Worm (Caenorhabditis elegans): Measurements from ENCODE around the gene F35H10.2.

The F35H10.2 gene

ce11 chrIV:8339636-8340035 is 10.6 kb downstream of the F35H10.2 start, which contains the start of gene lgc-6:
Gene lgc-6 (plus strand): TSS chrIV:8339936.
- TF ChIP-seq gmeb-1 (tag; optimal IDR thresholded peaks at IDR 0.05) (no peak), sma-3 (GFP tag; optimal IDR thresholded peaks at IDR 0.05) (no peak), R02D3.7 (tag; optimal IDR thresholded peaks at IDR 0.05) (no peak), peb-1 (tag; optimal IDR thresholded peaks at IDR 0.05) (no peak), ceh-16 (tag; optimal IDR thresholded peaks at IDR 0.05) (no peak), mdl-1 (tag; optimal IDR thresholded peaks at IDR 0.05) (no peak), sma-9 (GFP tag; optimal IDR thresholded peaks at IDR 0.05) (no peak), sma-9 (tag; optimal IDR thresholded peaks at IDR 0.05) (no peak), ceh-82 (tag; optimal IDR thresholded peaks at IDR 0.05) (no peak), unc-39 (tag; optimal IDR thresholded peaks at IDR 0.05) (no peak), nhr-6 (tag; optimal IDR thresholded peaks at IDR 0.05) (no peak), fos-1 (tag; optimal IDR thresholded peaks at IDR 0.05) (no peak), crh-2 (tag; optimal IDR thresholded peaks at IDR 0.05) (no peak), dmd-4 (tag; optimal IDR thresholded peaks at IDR 0.05) (no peak), blmp-1 (tag; optimal IDR thresholded peaks at IDR 0.05; ENCODE audit: insufficient read depth) (no peak), nhr-21 (tag; optimal IDR thresholded peaks at IDR 0.05) (no peak), ztf-1 (GFP tag; conservative IDR thresholded peaks at IDR 0.05) (no peak)

ce11 chrIV:8342385-8342784 is 13.4 kb downstream of the F35H10.2 start, which contains the start of gene lgc-5:
Gene lgc-5 (plus strand): TSS chrIV:8342685.
- TF ChIP-seq peb-1 (tag; optimal IDR thresholded peaks at IDR 0.05), result no peak
- TF ChIP-seq dmd-4 (tag; optimal IDR thresholded peaks at IDR 0.05), result no peak
- TF ChIP-seq ceh-16 (tag; optimal IDR thresholded peaks at IDR 0.05), result no peak
- TF ChIP-seq crh-2 (tag; optimal IDR thresholded peaks at IDR 0.05), result no peak
- no peak for TF ChIP-seq ceh-82 (tag; optimal IDR thresholded peaks at IDR 0.05)
- no peak for TF ChIP-seq nhr-237 (tag; optimal IDR thresholded peaks at IDR 0.05)
- TF ChIP-seq ztf-4 (tag; optimal IDR thresholded peaks at IDR 0.05), result no peak
- no peak for TF ChIP-seq egl-27 (tag; optimal IDR thresholded peaks at IDR 0.05)
- no peak for TF ChIP-seq nhr-6 (tag; optimal IDR thresholded peaks at IDR 0.05)
- no peak for TF ChIP-seq snpc-4 (tag; optimal IDR thresholded peaks at IDR 0.05)
- TF ChIP-seq lin-11 (tag; optimal IDR thresholded peaks at IDR 0.05), result no peak
- no peak for TF ChIP-seq mbf-1 (tag; optimal IDR thresholded peaks at IDR 0.05)
- TF ChIP-seq aly-2 (tag; optimal IDR thresholded peaks at IDR 0.05), result no peak
- no peak for TF ChIP-seq sma-3 (GFP tag; optimal IDR thresholded peaks at IDR 0.05)
- TF ChIP-seq blmp-1 (tag; optimal IDR thresholded peaks at IDR 0.05; ENCODE audit: insufficient read depth), result no peak
- TF ChIP-seq C34F6.9 (tag; optimal IDR thresholded peaks at IDR 0.05), result no peak
- TF ChIP-seq elt-1 (tag; optimal IDR thresholded peaks at IDR 0.05), result no peak
- TF ChIP-seq alr-1 (tag; optimal IDR thresholded peaks at IDR 0.05), result no peak
- TF ChIP-seq nhr-23 (tag; optimal IDR thresholded peaks at IDR 0.05), result no peak

DNA sequence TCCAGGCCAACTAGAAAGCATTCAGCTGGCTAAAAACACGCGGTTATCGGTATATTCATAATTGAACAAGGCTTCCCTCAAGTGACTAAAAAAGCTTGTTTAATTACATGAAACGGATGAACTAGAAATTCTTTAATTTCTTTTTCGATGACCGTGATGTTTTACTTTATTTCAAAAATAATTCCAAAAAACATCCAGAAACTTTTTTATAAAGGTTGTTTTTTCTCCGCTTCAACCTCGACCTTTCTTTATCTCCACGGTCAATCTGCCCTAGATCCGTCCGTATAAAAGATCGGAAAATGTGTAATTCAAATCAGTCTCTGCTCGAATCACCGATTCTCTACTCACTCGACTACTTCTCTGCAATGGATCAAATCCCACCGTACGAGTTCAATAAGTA is 16.5 kb downstream of the F35H10.2 start, which contains the start of gene F17E9.5:
Gene F17E9.5 (plus strand): TSS at position 301 of the 400 bp plus-strand sequence.
- TF ChIP-seq fos-1 (tag; optimal IDR thresholded peaks at IDR 0.05), result no peak
- no peak for TF ChIP-seq mab-5 (tag; optimal IDR thresholded peaks at IDR 0.05)
- no peak for TF ChIP-seq crh-2 (tag; optimal IDR thresholded peaks at IDR 0.05)
- no peak for TF ChIP-seq snpc-4 (tag; optimal IDR thresholded peaks at IDR 0.05)
- TF ChIP-seq nhr-237 (tag; optimal IDR thresholded peaks at IDR 0.05), result no peak
- TF ChIP-seq Y55F3AM.14 (GFP tag; optimal IDR thresholded peaks at IDR 0.05), result no peak

ce11 chrIV:8347051-8347450 is 18.0 kb downstream of the F35H10.2 start, which contains the start of the genes F17E9.18 and F17E9.15:
Gene F17E9.18 (minus strand): TSS chrIV:8347151.
Gene F17E9.15 (plus strand): TSS chrIV:8347418.
- no peak for TF ChIP-seq Y55F3AM.14 (GFP tag; optimal IDR thresholded peaks at IDR 0.05)
- no peak for TF ChIP-seq sma-9 (GFP tag; optimal IDR thresholded peaks at IDR 0.05)
- no peak for TF ChIP-seq sma-9 (tag; optimal IDR thresholded peaks at IDR 0.05)
- TF ChIP-seq crh-2 (tag; optimal IDR thresholded peaks at IDR 0.05), result no peak
- no peak for TF ChIP-seq R02D3.7 (tag; optimal IDR thresholded peaks at IDR 0.05)
- TF ChIP-seq mbf-1 (tag; optimal IDR thresholded peaks at IDR 0.05), result no peak
- TF ChIP-seq alr-1 (tag; optimal IDR thresholded peaks at IDR 0.05), result no peak

- TF ChIP-seq egl-27 (tag; optimal IDR thresholded peaks at IDR 0.05) (no peak), nhr-23 (tag; optimal IDR thresholded peaks at IDR 0.05) (no peak), sem-4 (tag; optimal IDR thresholded peaks at IDR 0.05) (no peak), blmp-1 (tag; optimal IDR thresholded peaks at IDR 0.05; ENCODE audit: insufficient read depth) (no peak), ZK546.5 (tag; optimal IDR thresholded peaks at IDR 0.05) (no peak), ztf-11 (tag; optimal IDR thresholded peaks at IDR 0.05) (no peak), lin-13 (GFP tag; optimal IDR thresholded peaks at IDR 0.05) (no peak), unc-39 (tag; optimal IDR thresholded peaks at IDR 0.05) (no peak), R02D3.7 (tag; optimal IDR thresholded peaks at IDR 0.05) (no peak), mdl-1 (tag; optimal IDR thresholded peaks at IDR 0.05) (no peak), lin-11 (tag; optimal IDR thresholded peaks at IDR 0.05) (no peak), F13H6.1 (tag; optimal IDR thresholded peaks at IDR 0.05) (no peak), elt-1 (tag; optimal IDR thresholded peaks at IDR 0.05) (no peak), lsy-2 (tag; optimal IDR thresholded peaks at IDR 0.05) (no peak), nhr-237 (tag; optimal IDR thresholded peaks at IDR 0.05) (no peak)
Observed at ce11 chrIV:8348073-8348472, 19.1 kb downstream of the F35H10.2 start, which contains the start of gene F17E9.4. Gene F17E9.4 (plus strand): TSS chrIV:8348373.
